Fruit fly (Drosophila melanogaster): ENCODE measurements around the gene CG11597.
A peak's percentile ranks its signal among the peaks of the same experiment; 100 is the strongest.

CG11597 gene

DNA sequence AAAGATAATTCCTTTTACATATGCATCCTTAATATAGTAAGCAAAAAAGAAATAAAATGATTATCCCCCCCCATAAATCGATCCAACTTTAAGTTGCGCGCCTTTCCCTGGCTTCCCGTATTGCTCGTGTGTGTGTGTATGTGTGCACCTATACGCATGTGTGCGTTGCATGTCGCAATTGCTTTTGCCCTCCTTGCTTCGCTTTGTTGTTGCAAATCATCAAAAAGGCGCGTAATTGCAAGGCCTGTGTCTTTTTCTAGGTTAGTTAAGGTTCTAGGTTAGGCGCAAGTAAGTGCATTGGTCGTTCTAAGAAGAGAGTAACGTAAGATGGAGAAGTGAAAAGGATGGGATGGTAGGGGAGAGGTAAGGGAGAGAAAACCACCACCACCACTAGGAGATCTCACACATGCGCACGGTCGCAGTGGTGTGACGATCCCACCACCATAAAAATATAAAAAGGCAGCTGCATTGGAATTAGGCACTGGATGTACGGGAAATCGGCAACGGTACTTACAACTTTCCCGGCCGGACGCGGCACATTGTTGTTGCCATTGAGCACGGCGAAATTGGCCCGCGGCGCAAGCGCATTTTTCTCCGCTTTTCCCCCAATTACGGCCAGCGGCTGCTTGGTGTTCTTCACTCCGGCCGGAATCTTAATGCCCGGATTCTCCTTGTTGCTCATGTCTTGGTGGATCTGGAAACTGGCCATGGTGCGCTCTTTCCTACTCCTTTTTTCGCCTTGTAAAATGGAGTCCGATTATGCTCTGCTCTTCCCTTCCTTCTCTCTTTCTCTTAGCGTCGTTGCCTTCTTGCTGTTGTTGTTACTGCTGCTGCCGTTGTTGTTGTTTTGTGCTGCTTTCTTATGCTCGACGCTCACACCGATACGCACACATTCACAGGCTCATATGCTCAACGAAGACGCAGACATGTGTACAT, 10.6 kb upstream of the CG11597 start:
- TF ChIP-seq psq (GFP tag; optimal IDR thresholded peaks at IDR 0.05) (no peak), Dfd (GFP tag; optimal IDR thresholded peaks at IDR 0.05) (no peak), h (GFP tag; optimal IDR thresholded peaks at IDR 0.05) (no peak), Sp1 (GFP tag; optimal IDR thresholded peaks at IDR 0.05) (no peak), br (GFP tag; optimal IDR thresholded peaks at IDR 0.05) (no peak), tai (GFP tag; optimal IDR thresholded peaks at IDR 0.05) (no peak), CG9705 (GFP tag; optimal IDR thresholded peaks at IDR 0.05) (no peak), N (GFP tag; optimal IDR thresholded peaks at IDR 0.05) (no peak), dl (GFP tag; optimal IDR thresholded peaks at IDR 0.05; ENCODE audit: insufficient read depth in 1 of 2, partially characterized antibody in 2 of 2) (no peak), CG32264 (GFP tag; optimal IDR thresholded peaks at IDR 0.05) (no peak), ey (GFP tag; optimal IDR thresholded peaks at IDR 0.05) (no peak), jim (GFP tag; optimal IDR thresholded peaks at IDR 0.05) (no peak), HLH106 (tag; optimal IDR thresholded peaks at IDR 0.05) (no peak), sage (GFP tag; optimal IDR thresholded peaks at IDR 0.05) (no peak), dsf (GFP tag; optimal IDR thresholded peaks at IDR 0.05; ENCODE audit: borderline replicate concordance) (no peak), Dif (GFP tag; optimal IDR thresholded peaks at IDR 0.05; ENCODE audit: partially characterized antibody) (no peak), GATAd (GFP tag; optimal IDR thresholded peaks at IDR 0.05) (no peak), Mio (GFP tag; optimal IDR thresholded peaks at IDR 0.05) (no peak), Vsx2 (GFP tag; optimal IDR thresholded peaks at IDR 0.05; ENCODE audit: partially characterized antibody) (no peak)

DNA sequence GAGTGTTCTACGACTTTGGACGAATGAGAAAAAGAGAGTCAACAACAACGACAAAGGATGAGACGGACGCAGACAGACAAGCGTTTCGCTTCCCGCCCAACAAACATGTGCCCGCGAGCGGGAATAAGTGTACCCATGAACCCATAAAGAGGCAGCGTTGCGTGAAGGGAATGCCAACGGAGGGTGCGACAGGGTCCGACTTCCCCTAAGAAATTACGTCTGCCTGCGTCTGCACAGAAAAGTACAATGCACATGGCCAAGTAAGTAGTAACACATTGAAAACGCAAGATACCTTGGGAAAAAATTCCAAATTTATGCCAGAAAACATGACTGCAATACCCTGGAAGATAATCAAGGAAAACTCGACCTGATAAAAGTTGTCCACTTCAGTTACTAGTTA, 9.1 kb upstream of the CG11597 start:
- TF ChIP-seq Hnf4 (GFP tag; optimal IDR thresholded peaks at IDR 0.05) (no peak), psq (GFP tag; optimal IDR thresholded peaks at IDR 0.05) (no peak), jim (GFP tag; optimal IDR thresholded peaks at IDR 0.05) (no peak), Jra (GFP tag; optimal IDR thresholded peaks at IDR 0.05) (no peak), Dif (GFP tag; optimal IDR thresholded peaks at IDR 0.05; ENCODE audit: partially characterized antibody) (no peak), ey (GFP tag; optimal IDR thresholded peaks at IDR 0.05) (no peak)

DNA sequence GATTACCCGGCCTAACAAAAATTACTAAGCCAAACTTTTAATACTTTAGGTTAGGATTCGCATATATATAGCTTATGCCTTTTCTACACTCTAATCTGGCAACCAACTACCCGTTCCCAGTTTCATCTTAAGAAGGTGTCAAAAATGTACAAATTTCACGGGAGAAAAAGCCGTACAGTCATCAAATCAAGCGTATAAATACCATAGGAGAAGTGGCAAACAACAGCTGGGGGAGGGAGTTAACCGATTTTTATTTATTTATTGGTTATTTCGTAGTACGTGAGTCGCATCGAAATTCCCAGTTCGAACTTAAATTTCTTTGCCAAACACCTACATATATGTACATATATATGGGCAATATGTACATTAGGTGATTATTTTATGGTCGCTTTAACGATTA, 6.7 kb upstream of the CG11597 start, which contains the start of gene CG7264:
TSS of gene CG7264 (plus strand) at position 301 of the 400 bp plus-strand sequence.
- TF ChIP-seq tai (GFP tag; optimal IDR thresholded peaks at IDR 0.05) = no peak
- no peak for TF ChIP-seq br (GFP tag; optimal IDR thresholded peaks at IDR 0.05)
- TF ChIP-seq fru (GFP tag; optimal IDR thresholded peaks at IDR 0.05) = no peak
- TF ChIP-seq Rel (GFP tag; optimal IDR thresholded peaks at IDR 0.05) = no peak
- TF ChIP-seq Rel (tag; optimal IDR thresholded peaks at IDR 0.05) = no peak
- TF ChIP-seq brk (GFP tag; optimal IDR thresholded peaks at IDR 0.05) = no peak
- no peak for TF ChIP-seq CG32264 (GFP tag; optimal IDR thresholded peaks at IDR 0.05)
- TF ChIP-seq rgr (GFP tag; optimal IDR thresholded peaks at IDR 0.05) = no peak
- TF ChIP-seq dsf (GFP tag; optimal IDR thresholded peaks at IDR 0.05; ENCODE audit: borderline replicate concordance) = no peak
- TF ChIP-seq pan (optimal IDR thresholded peaks at IDR 0.05) = no peak
- no peak for TF ChIP-seq Vsx2 (GFP tag; optimal IDR thresholded peaks at IDR 0.05; ENCODE audit: partially characterized antibody)
- TF ChIP-seq dl (GFP tag; optimal IDR thresholded peaks at IDR 0.05; ENCODE audit: insufficient read depth in 1 of 2, partially characterized antibody in 2 of 2) = no peak
- no peak for TF ChIP-seq dmrt93B (GFP tag; optimal IDR thresholded peaks at IDR 0.05)
- TF ChIP-seq Hnf4 (GFP tag; optimal IDR thresholded peaks at IDR 0.05) = no peak
- no peak for TF ChIP-seq lola (GFP tag; optimal IDR thresholded peaks at IDR 0.05)
- TF ChIP-seq usp (GFP tag; optimal IDR thresholded peaks at IDR 0.05) = no peak
- no peak for TF ChIP-seq CG9705 (GFP tag; optimal IDR thresholded peaks at IDR 0.05)
- no peak for TF ChIP-seq h (GFP tag; optimal IDR thresholded peaks at IDR 0.05)
- no peak for TF ChIP-seq jim (GFP tag; optimal IDR thresholded peaks at IDR 0.05)

DNA sequence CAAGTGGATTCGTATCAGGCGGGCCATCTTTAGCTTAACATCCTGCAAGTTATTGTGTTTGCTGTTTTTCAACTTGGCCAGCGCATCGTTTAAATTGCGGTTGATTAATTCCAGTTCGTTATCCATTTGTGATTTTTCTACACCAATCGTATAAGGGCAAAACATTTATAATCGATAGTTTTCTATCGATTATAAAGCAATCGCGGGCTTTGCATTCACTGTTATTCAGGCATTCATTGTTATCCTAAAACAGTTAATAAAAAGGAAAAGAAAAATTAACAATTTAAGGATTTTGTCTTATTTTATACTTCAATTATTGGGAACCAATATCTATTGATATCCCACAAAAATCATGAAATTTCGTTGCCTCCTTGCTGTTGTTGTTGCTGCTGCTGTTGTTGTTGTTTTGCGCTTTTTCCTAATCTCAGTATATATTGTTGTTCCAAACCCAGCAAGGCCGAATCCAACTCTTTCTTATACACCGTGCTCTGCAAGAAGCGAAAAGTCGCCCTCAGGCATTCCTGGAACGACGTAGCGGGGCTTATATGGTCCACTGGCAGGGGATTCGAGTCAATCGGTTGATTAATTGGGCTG, 3.6 kb upstream of the CG11597 start, which contains the start of gene CG32095:
TSS of gene CG32095 (minus strand) at position 173 of the 594 bp plus-strand sequence.
- TF ChIP-seq psq (GFP tag; optimal IDR thresholded peaks at IDR 0.05) (no peak), br (GFP tag; optimal IDR thresholded peaks at IDR 0.05) (no peak), rgr (GFP tag; optimal IDR thresholded peaks at IDR 0.05) (peak; percentile 11), pan (optimal IDR thresholded peaks at IDR 0.05) (no peak), Vsx2 (GFP tag; optimal IDR thresholded peaks at IDR 0.05; ENCODE audit: partially characterized antibody) (no peak), dmrt93B (GFP tag; optimal IDR thresholded peaks at IDR 0.05) (no peak), Rel (GFP tag; optimal IDR thresholded peaks at IDR 0.05) (no peak), Rel (tag; optimal IDR thresholded peaks at IDR 0.05) (peak; percentile 12)
